Worm (Caenorhabditis elegans) whole organism, L4 larva: ENCODE results near the gene C27A2.12.

ENCODE experiments used
- F26F4.8 ChIP-seq: fragments of 200-800 bp; sonication (Bioruptor generic); conservative IDR thresholded peaks from 2 replicates; pipeline ENCODE4 v1.3.6; 2022; ENCODE audit warnings: missing genetic modification characterization, missing compliant biosample characterization
- F44E2.7 ChIP-seq: fragments of 200-800 bp; sonication (Bioruptor generic); IDR thresholded peaks from 2 replicates; pipeline ENCODE4 v2.1.2; 2022; ENCODE audit warnings: missing genetic modification characterization, missing compliant biosample characterization
- R02D3.7 ChIP-seq: fragments of 150-350 bp; sonication (generic microtip); optimal IDR thresholded peaks from 3 replicates; lab custom pipeline; 2014; ENCODE audit warnings: missing biosample characterization, missing genetic modification characterization
- ceh-28 ChIP-seq: fragments of 150-350 bp; optimal IDR thresholded peaks from 2 replicates; lab custom pipeline; 2014; ENCODE audit warnings: missing biosample characterization, missing genetic modification reagents, missing genetic modification characterization
- dve-1 ChIP-seq: sonication (generic microtip); optimal IDR thresholded peaks from 2 replicates; lab custom pipeline; 2017; ENCODE audit warnings: antibody characterized with exemption, mild to moderate bottlenecking, missing genetic modification characterization, missing compliant biosample characterization; ENCODE audit not compliant: insufficient read depth
- egl-27 ChIP-seq: sonication (generic microtip); optimal IDR thresholded peaks from 3 replicates; lab custom pipeline; 2017; ENCODE audit warnings: missing biosample characterization, missing genetic modification reagents, missing genetic modification characterization
- hlh-30 ChIP-seq: sonication (generic microtip); optimal IDR thresholded peaks from 2 replicates; lab custom pipeline; 2017; ENCODE audit warnings: antibody characterized with exemption, mild to moderate bottlenecking, missing genetic modification characterization, missing compliant biosample characterization; ENCODE audit not compliant: insufficient read depth
- jun-1 ChIP-seq: fragments of 150-350 bp; optimal IDR thresholded peaks from 2 replicates; lab custom pipeline; 2014; ENCODE audit warnings: missing biosample characterization, missing genetic modification reagents, missing genetic modification characterization
- lin-13 ChIP-seq: fragments of 150-350 bp; optimal IDR thresholded peaks from 2 replicates; lab custom pipeline; 2014; ENCODE audit warnings: missing biosample characterization, missing genetic modification reagents, missing genetic modification characterization
- lin-38 ChIP-seq: fragments of 200-800 bp; sonication (Bioruptor generic); IDR thresholded peaks from 2 replicates; pipeline ENCODE4 v1.3.6; 2022; ENCODE audit warnings: missing genetic modification reagents, missing genetic modification characterization, missing compliant biosample characterization
- nhr-6 ChIP-seq: fragments of 150-350 bp; optimal IDR thresholded peaks from 2 replicates; lab custom pipeline; 2014; ENCODE audit warnings: missing biosample characterization, missing genetic modification characterization
- snpc-4 ChIP-seq: fragments of 150-350 bp; optimal IDR thresholded peaks from 2 replicates; lab custom pipeline; 2014; ENCODE audit warnings: missing biosample characterization, missing genetic modification characterization

DNA sequence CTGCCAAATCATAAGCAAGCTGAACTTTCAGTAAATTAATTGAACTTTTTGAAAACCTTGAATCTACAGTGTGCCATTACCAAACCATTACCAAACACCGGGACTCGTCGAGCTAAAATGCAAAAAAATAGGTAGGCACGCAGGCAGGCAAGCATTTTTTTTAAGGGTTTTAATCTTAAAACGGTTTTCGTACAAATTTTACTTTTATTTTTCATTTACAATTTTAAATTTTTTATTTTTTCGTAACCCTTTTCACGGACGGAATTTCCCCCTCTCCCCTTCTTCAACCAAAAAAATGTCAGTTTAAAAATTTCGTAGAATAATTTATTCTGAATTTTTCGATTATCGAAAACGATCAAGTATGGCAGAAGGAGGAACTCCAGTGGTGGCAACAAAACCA lies 43.5 kb downstream of the C27A2.12 start, which contains the start of gene F59A6.2:
- TF ChIP-seq hlh-30 (tag; lab: Kevin White, UChicago) (no peak), jun-1 (tag; lab: Kevin White, UChicago) (no peak), ceh-28 (tag; lab: Kevin White, UChicago) (no peak), F44E2.7 (GFP tag; lab: Robert Waterston, UW) (no peak), egl-27 (tag; lab: Kevin White, UChicago) (no peak), F26F4.8 (GFP tag; lab: Robert Waterston, UW) (no peak), lin-13 (GFP tag; lab: Kevin White, UChicago) (no peak), lin-38 (GFP tag; lab: Robert Waterston, UW) (no peak), dve-1 (tag; lab: Kevin White, UChicago) (no peak), nhr-6 (no peak), R02D3.7 (tag; lab: Kevin White, UChicago) (no peak), snpc-4 (tag; lab: Kevin White, UChicago) (no peak)
